Fruit fly (Drosophila melanogaster) whole organism, pupa: ENCODE results near the gene CG7011.

Source experiments
- CG10348 ChIP-seq: fragments of 200-800 bp; sonication (Bioruptor generic); IDR thresholded peaks from 2 replicates; pipeline ENCODE4 v1.3.6; 2022; ENCODE audit warnings: missing biosample characterization, missing genetic modification characterization
- CG14655 ChIP-seq: fragments of 200-800 bp; sonication (Bioruptor generic); optimal IDR thresholded peaks from 3 replicates; lab custom pipeline; 2017; ENCODE audit warnings: mild to moderate bottlenecking, missing biosample characterization, missing genetic modification reagents, missing genetic modification characterization
- CG15710 ChIP-seq: fragments of 200-800 bp; sonication (Bioruptor generic); optimal IDR thresholded peaks from 2 replicates; lab custom pipeline; 2018; ENCODE audit warnings: missing biosample characterization, mild to moderate bottlenecking, missing genetic modification characterization, moderate library complexity
- CG34367 ChIP-seq: fragments of 200-800 bp; sonication (Bioruptor generic); optimal IDR thresholded peaks from 2 replicates; lab custom pipeline; 2018; ENCODE audit warnings: missing biosample characterization, mild to moderate bottlenecking, missing genetic modification characterization
- CG8159 ChIP-seq: fragments of 200-800 bp; sonication (Bioruptor generic); optimal IDR thresholded peaks from 3 replicates; lab custom pipeline; 2018; ENCODE audit warnings: missing biosample characterization, mild to moderate bottlenecking, missing genetic modification characterization, moderate library complexity
- Ets98B ChIP-seq: fragments of 200-800 bp; sonication (Bioruptor generic); IDR thresholded peaks from 2 replicates; pipeline ENCODE4 v1.3.6; 2022; ENCODE audit warnings: missing biosample characterization, missing genetic modification characterization
- Pif1B ChIP-seq: fragments of 200-800 bp; sonication (Bioruptor generic); optimal IDR thresholded peaks from 3 replicates; lab custom pipeline; 2016; ENCODE audit warnings: missing biosample characterization, missing genetic modification characterization
- gl ChIP-seq: fragments of 200-800 bp; sonication (Bioruptor generic); optimal IDR thresholded peaks from 2 replicates; lab custom pipeline; 2018; ENCODE audit warnings: missing biosample characterization, mild to moderate bottlenecking, missing genetic modification characterization

DNA sequence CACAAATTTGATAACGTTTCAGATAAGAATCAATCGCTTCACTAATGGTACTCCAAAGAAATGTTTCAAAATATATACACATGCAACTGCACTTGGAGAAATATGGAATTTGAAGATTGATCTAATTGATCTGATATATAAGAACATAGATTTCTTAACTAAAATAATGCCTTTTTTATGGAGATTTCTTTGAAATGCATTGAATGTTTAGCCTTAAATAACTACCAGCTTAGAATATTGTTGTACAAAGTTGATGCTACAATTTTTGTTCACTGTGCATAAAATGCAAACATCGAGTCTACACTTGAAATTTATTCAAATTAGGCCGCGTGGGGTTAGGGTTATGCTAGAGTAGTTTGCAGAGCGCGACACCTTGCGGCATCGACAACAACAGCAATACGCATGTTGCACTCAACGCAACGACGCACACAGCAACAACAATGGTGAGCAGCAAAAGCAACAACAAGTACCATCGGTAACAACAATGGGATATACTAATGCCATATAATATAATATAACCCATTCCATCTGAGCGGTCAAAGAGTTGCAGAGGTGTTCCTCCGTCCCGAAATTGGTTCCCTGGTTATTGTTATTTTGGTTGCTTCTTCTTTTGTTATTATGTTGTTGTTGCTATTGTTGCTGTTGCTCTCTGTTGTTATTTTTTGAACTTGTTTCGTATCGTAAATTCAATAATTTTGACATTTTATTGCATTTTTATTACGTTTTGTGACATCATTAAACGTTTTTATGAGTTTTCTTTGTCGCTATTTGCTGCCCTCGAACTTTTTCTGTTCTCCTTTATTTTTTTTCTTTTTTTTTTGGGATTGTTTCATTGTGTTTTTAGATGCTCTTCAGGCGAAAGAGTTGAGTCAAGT lies 36.0 kb upstream of the CG7011 start:
- TF ChIP-seq CG34367: no peak
- no peak for TF ChIP-seq gl
- no peak for TF ChIP-seq Ets98B (GFP tag; lab: Robert Waterston, UW)
- TF ChIP-seq CG15710 (tag; lab: Kevin White, UChicago): no peak
- no peak for TF ChIP-seq Pif1B (GFP tag; lab: Kevin White, UChicago)
- TF ChIP-seq CG8159 (tag; lab: Kevin White, UChicago): no peak
- TF ChIP-seq CG10348: no peak
- no peak for TF ChIP-seq CG14655 (GFP tag; lab: Kevin White, UChicago)
